Fruit fly (Drosophila melanogaster) whole organism, pupa: ENCODE measurements around the gene Nepl14.

ENCODE experiments used
- CG10348 ChIP-seq: fragments of 200-800 bp; sonication (Bioruptor generic); IDR thresholded peaks from 2 replicates; pipeline ENCODE4 v1.3.6; 2022; ENCODE audit warnings: missing biosample characterization, missing genetic modification characterization
- CG12605 ChIP-seq: fragments of 200-800 bp; sonication (Bioruptor generic); IDR thresholded peaks from 2 replicates; pipeline ENCODE4 v1.3.6; 2022; ENCODE audit warnings: missing biosample characterization, missing genetic modification characterization
- CG13204 ChIP-seq: fragments of 200-800 bp; sonication (Bioruptor generic); optimal IDR thresholded peaks from 2 replicates; lab custom pipeline; 2018; ENCODE audit warnings: missing biosample characterization, mild to moderate bottlenecking, missing genetic modification characterization, moderate library complexity
- CG14655 ChIP-seq: fragments of 200-800 bp; sonication (Bioruptor generic); optimal IDR thresholded peaks from 3 replicates; lab custom pipeline; 2017; ENCODE audit warnings: mild to moderate bottlenecking, missing biosample characterization, missing genetic modification reagents, missing genetic modification characterization
- CG15710 ChIP-seq: fragments of 200-800 bp; sonication (Bioruptor generic); optimal IDR thresholded peaks from 2 replicates; lab custom pipeline; 2018; ENCODE audit warnings: missing biosample characterization, mild to moderate bottlenecking, missing genetic modification characterization, moderate library complexity
- CG17806 ChIP-seq: fragments of 200-800 bp; sonication (Bioruptor generic); optimal IDR thresholded peaks from 2 replicates; lab custom pipeline; 2018; ENCODE audit warnings: missing biosample characterization, mild to moderate bottlenecking, missing genetic modification characterization, moderate library complexity
- CG32121 ChIP-seq: fragments of 200-800 bp; sonication (Bioruptor generic); IDR thresholded peaks from 2 replicates; pipeline ENCODE4 v1.3.6; 2022; ENCODE audit warnings: missing biosample characterization, missing genetic modification characterization
- CG34367 ChIP-seq: fragments of 200-800 bp; sonication (Bioruptor generic); optimal IDR thresholded peaks from 2 replicates; lab custom pipeline; 2018; ENCODE audit warnings: missing biosample characterization, mild to moderate bottlenecking, missing genetic modification characterization
- CG4496 ChIP-seq: fragments of 200-800 bp; sonication (Bioruptor generic); IDR thresholded peaks from 3 replicates; pipeline ENCODE4 v1.3.6; 2022; ENCODE audit warnings: missing biosample characterization, missing genetic modification characterization
- CG8159 ChIP-seq: fragments of 200-800 bp; sonication (Bioruptor generic); optimal IDR thresholded peaks from 3 replicates; lab custom pipeline; 2018; ENCODE audit warnings: missing biosample characterization, mild to moderate bottlenecking, missing genetic modification characterization, moderate library complexity
- CG8301 ChIP-seq: fragments of 200-800 bp; sonication (Bioruptor generic); optimal IDR thresholded peaks from 2 replicates; lab custom pipeline; 2018; ENCODE audit warnings: missing biosample characterization, mild to moderate bottlenecking, missing genetic modification characterization
- CG9948 ChIP-seq: fragments of 200-800 bp; sonication (Bioruptor generic); optimal IDR thresholded peaks from 2 replicates; lab custom pipeline; 2018; ENCODE audit warnings: missing biosample characterization, mild to moderate bottlenecking, missing genetic modification characterization, moderate library complexity
- D1 ChIP-seq: fragments of 200-800 bp; sonication (Bioruptor generic); optimal IDR thresholded peaks from 2 replicates; lab custom pipeline; 2018; ENCODE audit warnings: missing biosample characterization, mild to moderate bottlenecking, missing genetic modification characterization, moderate library complexity
- EcR ChIP-seq: fragments of 200-800 bp; sonication (Bioruptor generic); optimal IDR thresholded peaks from 3 replicates; lab custom pipeline; 2019; ENCODE audit warnings: missing biosample characterization, missing genetic modification characterization, mild to moderate bottlenecking, moderate library complexity, missing genetic modification reagents
- Ets98B ChIP-seq: fragments of 200-800 bp; sonication (Bioruptor generic); IDR thresholded peaks from 2 replicates; pipeline ENCODE4 v1.3.6; 2022; ENCODE audit warnings: missing biosample characterization, missing genetic modification characterization
- Pif1A ChIP-seq: fragments of 200-800 bp; sonication (Bioruptor generic); optimal IDR thresholded peaks from 3 replicates; lab custom pipeline; 2016; ENCODE audit warnings: missing biosample characterization, missing genetic modification characterization
- Pif1B ChIP-seq: fragments of 200-800 bp; sonication (Bioruptor generic); optimal IDR thresholded peaks from 3 replicates; lab custom pipeline; 2016; ENCODE audit warnings: missing biosample characterization, missing genetic modification characterization
- Snoo ChIP-seq: fragments of 200-800 bp; sonication (Bioruptor generic); optimal IDR thresholded peaks from 3 replicates; lab custom pipeline; 2017; ENCODE audit warnings: missing biosample characterization, mild to moderate bottlenecking, missing genetic modification characterization, inconsistent platforms
- fd96Ca ChIP-seq: fragments of 200-800 bp; sonication (Bioruptor generic); IDR thresholded peaks from 3 replicates; pipeline ENCODE4 v1.3.6; 2022; ENCODE audit warnings: missing biosample characterization, missing genetic modification characterization
- gl ChIP-seq: fragments of 200-800 bp; sonication (Bioruptor generic); optimal IDR thresholded peaks from 2 replicates; lab custom pipeline; 2018; ENCODE audit warnings: missing biosample characterization, mild to moderate bottlenecking, missing genetic modification characterization
- rn ChIP-seq: fragments of 200-800 bp; sonication (Bioruptor generic); IDR thresholded peaks from 2 replicates; pipeline ENCODE4 v1.3.6; 2022; ENCODE audit warnings: missing biosample characterization, missing genetic modification characterization

Nepl14 gene

dm6 chr3R:22718937-22719606, 44.4 kb downstream of the Nepl14 start:
- TF ChIP-seq Pif1B = no peak
- no peak for TF ChIP-seq CG32121
- no peak for TF ChIP-seq rn
- no peak for TF ChIP-seq gl (tag; lab: Kevin White, UChicago)
- TF ChIP-seq Snoo (tag; lab: Kevin White, UChicago) = no peak
- no peak for TF ChIP-seq CG9948 (tag; lab: Kevin White, UChicago)
- no peak for TF ChIP-seq CG14655 (GFP tag; lab: Kevin White, UChicago)
- no peak for TF ChIP-seq CG17806 (tag; lab: Kevin White, UChicago)
- TF ChIP-seq EcR (GFP tag; lab: Kevin White, UChicago) = no peak
- TF ChIP-seq CG12605 (GFP tag; lab: Robert Waterston, UW) = no peak
- TF ChIP-seq CG4496 = no peak
- TF ChIP-seq, all 21 proteins: peak for 0

DNA sequence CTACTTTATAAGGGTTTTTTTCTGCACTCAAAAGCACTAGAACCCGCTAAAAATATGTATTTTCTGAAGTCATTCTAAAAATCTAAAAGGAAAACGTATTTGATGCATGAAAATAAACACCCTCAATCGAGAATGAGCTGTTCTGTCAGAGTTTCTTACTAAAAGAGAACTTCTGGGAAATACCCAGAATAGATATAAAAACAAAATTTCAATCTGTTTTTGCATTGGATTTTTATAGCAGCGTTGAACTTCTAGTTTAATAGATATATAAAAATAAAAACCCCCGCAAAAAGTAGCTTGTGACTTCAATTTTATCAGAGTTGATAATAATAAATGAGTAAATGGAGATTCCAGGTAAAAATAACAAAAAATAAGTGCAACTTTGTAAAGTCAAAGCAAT, 45.1 kb downstream of the Nepl14 start:
- TF ChIP-seq CG14655 (GFP tag; lab: Kevin White, UChicago) (no peak), Ets98B (no peak), CG15710 (no peak), CG32121 (no peak), CG4496 (no peak), CG13204 (GFP tag; lab: Kevin White, UChicago) (no peak), CG8301 (tag; lab: Kevin White, UChicago) (no peak), CG12605 (GFP tag; lab: Robert Waterston, UW) (no peak), CG10348 (GFP tag; lab: Robert Waterston, UW) (no peak), CG9948 (tag; lab: Kevin White, UChicago) (no peak), Pif1A (GFP tag; lab: Kevin White, UChicago) (no peak), CG34367 (tag; lab: Kevin White, UChicago) (no peak), Pif1B (no peak), gl (tag; lab: Kevin White, UChicago) (no peak), fd96Ca (GFP tag; lab: Robert Waterston, UW) (no peak), CG8159 (tag; lab: Kevin White, UChicago) (no peak), D1 (no peak), Snoo (tag; lab: Kevin White, UChicago) (no peak), CG17806 (tag; lab: Kevin White, UChicago) (no peak), rn (no peak)

DNA sequence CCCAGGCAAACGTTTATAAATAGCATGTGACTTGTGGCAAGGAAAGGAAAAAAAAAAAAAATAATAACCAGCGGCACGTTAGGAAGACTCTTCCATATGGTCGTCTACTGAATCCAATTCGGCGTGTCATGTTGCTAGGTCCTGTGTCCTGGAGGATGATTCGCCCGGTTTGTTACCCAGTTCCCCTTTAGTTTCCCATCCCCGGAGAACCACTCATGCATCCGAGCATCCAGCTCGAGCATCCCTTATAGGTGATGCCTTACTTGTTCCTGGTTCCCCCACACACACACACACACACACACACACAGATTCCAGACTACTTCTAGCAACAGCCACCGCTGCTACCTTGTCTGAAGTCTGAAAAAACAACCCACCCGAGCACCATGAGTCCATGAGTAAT, 45.6 kb downstream of the Nepl14 start:
- TF ChIP-seq CG17806 (tag; lab: Kevin White, UChicago) = no peak
- no peak for TF ChIP-seq CG32121
- TF ChIP-seq CG14655 (GFP tag; lab: Kevin White, UChicago) = no peak
- no peak for TF ChIP-seq CG8301 (tag; lab: Kevin White, UChicago)
- TF ChIP-seq CG8159 (tag; lab: Kevin White, UChicago) = no peak
- no peak for TF ChIP-seq CG10348 (GFP tag; lab: Robert Waterston, UW)
- TF ChIP-seq CG4496 = no peak
- no peak for TF ChIP-seq CG13204 (GFP tag; lab: Kevin White, UChicago)
- no peak for TF ChIP-seq Pif1B
- TF ChIP-seq EcR (GFP tag; lab: Kevin White, UChicago) = no peak
- no peak for TF ChIP-seq rn
- TF ChIP-seq Ets98B = no peak
- no peak for TF ChIP-seq CG12605 (GFP tag; lab: Robert Waterston, UW)
- no peak for TF ChIP-seq D1
- no peak for TF ChIP-seq Pif1A (GFP tag; lab: Kevin White, UChicago)
- no peak for TF ChIP-seq fd96Ca (GFP tag; lab: Robert Waterston, UW)
- TF ChIP-seq, all 21 proteins: peak for 0
